Worm (Caenorhabditis elegans) whole organism, L4 larva: ENCODE results near the gene amdh-1.

Experiments
- F10B5.3 ChIP-seq: sonication (generic microtip); optimal IDR thresholded peaks from 2 replicates; lab custom pipeline; 2016; ENCODE audit warnings: mild to moderate bottlenecking, missing genetic modification characterization, missing compliant biosample characterization
- F26F4.8 ChIP-seq: fragments of 200-800 bp; sonication (Bioruptor generic); conservative IDR thresholded peaks from 2 replicates; pipeline ENCODE4 v1.3.6; 2022; ENCODE audit warnings: missing genetic modification characterization, missing compliant biosample characterization
- F37D6.2 ChIP-seq: sonication (generic microtip); optimal IDR thresholded peaks from 2 replicates; lab custom pipeline; 2016; ENCODE audit warnings: mild to moderate bottlenecking, missing genetic modification characterization, missing compliant biosample characterization
- T26A8.4 ChIP-seq: fragments of 200-800 bp; sonication (Bioruptor generic); IDR thresholded peaks from 2 replicates; pipeline ENCODE4 v1.3.6; 2022; ENCODE audit warnings: missing genetic modification characterization, missing compliant biosample characterization
- Y105C5A.15 ChIP-seq: fragments of 200-800 bp; sonication (Bioruptor generic); IDR thresholded peaks from 2 replicates; pipeline ENCODE4 v1.3.6; 2022; ENCODE audit warnings: missing genetic modification characterization, missing compliant biosample characterization
- Y5F2A.4 ChIP-seq: fragments of 200-800 bp; sonication (Bioruptor generic); optimal IDR thresholded peaks from 2 replicates; lab custom pipeline; 2018; ENCODE audit warnings: mild to moderate bottlenecking, missing genetic modification characterization, missing compliant biosample characterization
- Y75B8A.6 ChIP-seq: fragments of 200-800 bp; sonication (Bioruptor generic); IDR thresholded peaks from 2 replicates; pipeline ENCODE4 v1.3.6; 2022; ENCODE audit warnings: missing genetic modification reagents, missing genetic modification characterization, missing compliant biosample characterization
- aha-1 ChIP-seq: fragments of 150-350 bp; peaks from one replicate; lab custom pipeline; 2014; ENCODE audit warnings: missing biosample characterization, missing genetic modification characterization
- arid-1 ChIP-seq: fragments of 200-800 bp; sonication (Bioruptor generic); conservative IDR thresholded peaks from 2 replicates; pipeline ENCODE4 v1.3.6; 2022; ENCODE audit warnings: missing genetic modification reagents, missing genetic modification characterization, missing compliant biosample characterization
- ceh-28 ChIP-seq: fragments of 150-350 bp; optimal IDR thresholded peaks from 2 replicates; lab custom pipeline; 2014; ENCODE audit warnings: missing biosample characterization, missing genetic modification reagents, missing genetic modification characterization
- ceh-44 ChIP-seq: fragments of 200-800 bp; sonication (Bioruptor generic); IDR thresholded peaks from 2 replicates; pipeline ENCODE4 v1.3.6; 2022; ENCODE audit warnings: missing genetic modification reagents, missing genetic modification characterization, missing compliant biosample characterization
- ceh-62 ChIP-seq: sonication (generic microtip); optimal IDR thresholded peaks from 2 replicates; lab custom pipeline; 2017; ENCODE audit warnings: missing biosample characterization, missing genetic modification characterization
- ces-1 ChIP-seq: fragments of 150-350 bp; sonication (generic microtip); optimal IDR thresholded peaks from 4 replicates; lab custom pipeline; 2014; ENCODE audit warnings: missing biosample characterization, missing genetic modification reagents, missing genetic modification characterization
- daf-16 ChIP-seq, 3 experiments: sonication (generic microtip); optimal IDR thresholded peaks; 2 replicates each; lab custom pipeline; 2016 to 2017; ENCODE audit warnings: missing genetic modification characterization in 3 of 3, missing genetic modification reagents in 3 of 3, mild to moderate bottlenecking in 2 of 3, missing compliant biosample characterization in 2 of 3, missing biosample characterization in 1 of 3, moderate library complexity in 1 of 3
- dmd-6 ChIP-seq: fragments of 200-800 bp; sonication (Bioruptor generic); IDR thresholded peaks from 2 replicates; pipeline ENCODE4 v1.3.6; 2022; ENCODE audit warnings: missing genetic modification reagents, missing genetic modification characterization, missing compliant biosample characterization
- fkh-10 ChIP-seq: fragments of 150-350 bp; optimal IDR thresholded peaks from 2 replicates; lab custom pipeline; 2014; ENCODE audit warnings: missing biosample characterization, missing genetic modification reagents, missing genetic modification characterization
- fos-1 ChIP-seq: fragments of 150-350 bp; optimal IDR thresholded peaks from 2 replicates; lab custom pipeline; 2014; ENCODE audit warnings: missing biosample characterization, missing genetic modification characterization
- hmg-1.1 ChIP-seq: fragments of 200-800 bp; sonication (Bioruptor generic); IDR thresholded peaks from 2 replicates; pipeline ENCODE4 v1.3.6; 2022; ENCODE audit warnings: missing genetic modification reagents, missing genetic modification characterization, missing compliant biosample characterization
- jun-1 ChIP-seq: fragments of 150-350 bp; optimal IDR thresholded peaks from 2 replicates; lab custom pipeline; 2014; ENCODE audit warnings: missing biosample characterization, missing genetic modification reagents, missing genetic modification characterization
- lir-3 ChIP-seq: sonication (generic microtip); optimal IDR thresholded peaks from 2 replicates; lab custom pipeline; 2016; ENCODE audit warnings: mild to moderate bottlenecking, missing genetic modification characterization, missing compliant biosample characterization
- mdl-1 ChIP-seq, 2 experiments: fragments of 150-350 bp in 1 of 2; sonication (generic microtip) in 1 of 2; optimal IDR thresholded peaks; 2 replicates each; lab custom pipeline; 2014 to 2017; ENCODE audit warnings: missing biosample characterization in 2 of 2, missing genetic modification characterization in 2 of 2
- mep-1 ChIP-seq: fragments of 150-350 bp; sonication (generic microtip); optimal IDR thresholded peaks from 3 replicates; lab custom pipeline; 2014; ENCODE audit warnings: missing biosample characterization, missing genetic modification characterization
- nhr-102 ChIP-seq: sonication (generic microtip); optimal IDR thresholded peaks from 2 replicates; lab custom pipeline; 2016; ENCODE audit warnings: mild to moderate bottlenecking, missing genetic modification characterization, moderate library complexity, missing compliant biosample characterization
- nhr-111 ChIP-seq: fragments of 200-800 bp; sonication (Bioruptor generic); optimal IDR thresholded peaks from 2 replicates; lab custom pipeline; 2018; ENCODE audit warnings: mild to moderate bottlenecking, missing genetic modification characterization, missing compliant biosample characterization
- nhr-237 ChIP-seq: sonication (generic microtip); optimal IDR thresholded peaks from 2 replicates; lab custom pipeline; 2017; ENCODE audit warnings: missing biosample characterization, missing genetic modification characterization
- nhr-25 ChIP-seq: sonication (generic microtip); optimal IDR thresholded peaks from 2 replicates; lab custom pipeline; 2017; ENCODE audit warnings: missing genetic modification characterization, mild to moderate bottlenecking, missing compliant biosample characterization, antibody characterized with exemption, moderate library complexity, borderline replicate concordance; ENCODE audit not compliant: insufficient read depth
- nhr-28 ChIP-seq: fragments of 150-350 bp; optimal IDR thresholded peaks from 2 replicates; lab custom pipeline; 2014; ENCODE audit warnings: missing biosample characterization, missing genetic modification characterization
- nhr-42 ChIP-seq: fragments of 200-800 bp; sonication (Bioruptor generic); IDR thresholded peaks from 2 replicates; pipeline ENCODE4 v1.3.6; 2022; ENCODE audit warnings: missing genetic modification characterization, missing compliant biosample characterization
- nhr-48 ChIP-seq: sonication (generic microtip); optimal IDR thresholded peaks from 2 replicates; lab custom pipeline; 2016; ENCODE audit warnings: mild to moderate bottlenecking, missing genetic modification characterization, missing compliant biosample characterization
- nhr-76 ChIP-seq: fragments of 150-350 bp; optimal IDR thresholded peaks from 2 replicates; lab custom pipeline; 2014; ENCODE audit warnings: missing biosample characterization, missing genetic modification characterization
- pqm-1 ChIP-seq: sonication (generic microtip); optimal IDR thresholded peaks from 2 replicates; lab custom pipeline; 2017; ENCODE audit warnings: missing biosample characterization, missing genetic modification characterization
- rbr-2 ChIP-seq: sonication (generic microtip); optimal IDR thresholded peaks from 2 replicates; lab custom pipeline; 2016; ENCODE audit warnings: missing genotype, missing genetic modification characterization, missing compliant biosample characterization
- sdz-12 ChIP-seq: fragments of 200-800 bp; sonication (Bioruptor generic); optimal IDR thresholded peaks from 2 replicates; lab custom pipeline; 2018; ENCODE audit warnings: mild to moderate bottlenecking, missing genetic modification characterization, missing compliant biosample characterization
- set-16 ChIP-seq: fragments of 200-800 bp; sonication (Bioruptor generic); IDR thresholded peaks from 2 replicates; pipeline ENCODE4 v1.3.6; 2022; ENCODE audit warnings: missing genetic modification reagents, missing genetic modification characterization, missing compliant biosample characterization
- snpc-1.2 ChIP-seq: fragments of 200-800 bp; sonication (Bioruptor generic); IDR thresholded peaks from 2 replicates; pipeline ENCODE4 v1.3.6; 2022; ENCODE audit warnings: missing genetic modification reagents, missing genetic modification characterization, missing compliant biosample characterization
- snpc-4 ChIP-seq: fragments of 150-350 bp; optimal IDR thresholded peaks from 2 replicates; lab custom pipeline; 2014; ENCODE audit warnings: missing biosample characterization, missing genetic modification characterization
- tag-97 ChIP-seq: fragments of 200-800 bp; sonication (Bioruptor generic); IDR thresholded peaks from 2 replicates; pipeline ENCODE4 v1.3.6; 2022; ENCODE audit warnings: missing genetic modification characterization, missing compliant biosample characterization
- unc-62 ChIP-seq, 3 experiments: fragments of 150-350 bp in 1 of 3; sonication (generic microtip); optimal IDR thresholded peaks in 2 of 3; peaks in 1 of 3; 1 replicate in 1 of 3; 2 replicates in 2 of 3; lab custom pipeline; 2014 to 2017; ENCODE audit warnings: missing biosample characterization in 3 of 3, missing genetic modification characterization in 3 of 3, missing genetic modification reagents in 3 of 3, missing genotype in 1 of 3

The amdh-1 gene

ce11 chrIII:6265911-6266310, 14.3 kb downstream of the amdh-1 start, which contains the start of gene srg-6:
Gene srg-6, minus strand, starts transcription at chrIII:6266011.
- TF ChIP-seq set-16 (GFP tag; lab: Robert Waterston, UW) (no peak), dmd-6 (GFP tag; lab: Robert Waterston, UW) (no peak), hmg-1.1 (GFP tag; lab: Robert Waterston, UW) (no peak), mdl-1 (tag; optimal IDR thresholded peaks at IDR 0.05; lab: Kevin White, UChicago) (no peak), nhr-76 (tag; lab: Kevin White, UChicago) (no peak), Y5F2A.4 (GFP tag; lab: Kevin White, UChicago) (no peak), nhr-111 (no peak)

DNA sequence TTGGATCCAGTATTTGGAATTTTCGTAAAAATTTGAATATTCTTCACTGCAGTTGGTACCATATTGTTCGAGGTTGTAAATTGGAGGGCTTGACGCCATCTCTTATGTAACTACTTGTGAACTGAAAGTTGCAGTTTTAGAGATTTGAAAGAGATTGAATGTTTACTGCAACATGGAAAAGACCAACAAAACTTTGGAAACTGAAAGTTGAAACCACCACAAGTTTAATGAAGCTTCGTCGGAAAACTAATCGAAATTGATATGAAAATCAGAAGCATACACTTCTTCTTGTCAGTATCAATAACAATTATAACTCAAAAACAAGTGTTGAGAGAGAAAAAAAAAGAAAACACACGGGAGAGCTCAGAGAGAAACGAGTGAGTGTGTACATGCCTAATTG, 16.4 kb downstream of the amdh-1 start, which contains the start of gene srg-7:
TSS of gene srg-7 (minus strand) at position 101 of the 400 bp plus-strand sequence.
- TF ChIP-seq ceh-62 (tag; lab: Kevin White, UChicago): no peak
- no peak for TF ChIP-seq snpc-1.2 (GFP tag; lab: Robert Waterston, UW)
- TF ChIP-seq mep-1 (tag; lab: Kevin White, UChicago): no peak
- no peak for TF ChIP-seq F37D6.2 (tag; lab: Kevin White, UChicago)
- TF ChIP-seq T26A8.4 (GFP tag; lab: Robert Waterston, UW): no peak
- no peak for TF ChIP-seq arid-1 (GFP tag; lab: Robert Waterston, UW)
- no peak for TF ChIP-seq pqm-1
- no peak for TF ChIP-seq ceh-28 (tag; lab: Kevin White, UChicago)
- TF ChIP-seq sdz-12 (GFP tag; lab: Kevin White, UChicago): no peak
- TF ChIP-seq nhr-48 (tag; lab: Kevin White, UChicago): no peak
- no peak for TF ChIP-seq F26F4.8 (GFP tag; lab: Robert Waterston, UW)
- TF ChIP-seq fkh-10: no peak
- no peak for TF ChIP-seq nhr-76 (tag; lab: Kevin White, UChicago)
- TF ChIP-seq Y75B8A.6 (GFP tag; lab: Robert Waterston, UW): no peak

DNA sequence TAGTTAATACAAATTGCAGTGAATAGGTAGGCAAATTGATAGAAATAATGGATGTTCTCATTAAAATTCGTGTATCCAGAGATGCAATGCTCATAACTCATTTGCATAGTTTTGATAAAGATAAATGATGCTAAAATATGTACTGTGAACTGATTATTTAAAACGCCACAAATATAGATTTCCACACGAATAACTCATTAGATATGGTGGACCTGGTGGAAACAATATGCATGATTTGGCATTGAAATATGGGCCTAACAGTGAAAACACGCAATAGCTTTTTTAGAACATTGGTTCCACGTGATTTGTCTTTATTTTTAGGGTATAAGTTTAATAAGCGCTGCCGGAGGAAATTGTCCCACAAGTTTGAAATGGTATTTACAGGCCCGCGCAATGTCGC, 18.7 kb downstream of the amdh-1 start, which contains the start of gene srg-3:
TSS of gene srg-3 (minus strand) at position 101 of the 400 bp plus-strand sequence.
- TF ChIP-seq unc-62 (GFP tag; optimal IDR thresholded peaks at IDR 0.05 in 1 of 2; lab: Kevin White, UChicago) (peak in 1 of 2 experiments; percentile 47), unc-62 (tag; optimal IDR thresholded peaks at IDR 0.05; lab: Kevin White, UChicago) (no peak), nhr-102 (tag; lab: Kevin White, UChicago) (no peak), Y105C5A.15 (GFP tag; lab: Robert Waterston, UW) (no peak), aha-1 (peak; percentile 33), nhr-28 (tag; lab: Kevin White, UChicago) (no peak), tag-97 (GFP tag; lab: Robert Waterston, UW) (no peak)

ce11 chrIII:6272868-6273267, 21.3 kb downstream of the amdh-1 start, which contains the start of gene C18F10.2:
Gene C18F10.2, plus strand, starts transcription at chrIII:6273168.
- TF ChIP-seq nhr-42 (GFP tag; lab: Robert Waterston, UW) (no peak), nhr-237 (tag; lab: Kevin White, UChicago) (no peak), dmd-6 (GFP tag; lab: Robert Waterston, UW) (no peak), aha-1 (no peak), F10B5.3 (tag; lab: Kevin White, UChicago) (no peak), lir-3 (tag; lab: Kevin White, UChicago) (no peak), jun-1 (tag; lab: Kevin White, UChicago) (no peak), nhr-25 (tag; lab: Kevin White, UChicago) (no peak), fos-1 (tag; lab: Kevin White, UChicago) (no peak), rbr-2 (tag; lab: Kevin White, UChicago) (no peak), snpc-4 (tag; lab: Kevin White, UChicago) (no peak), ceh-44 (GFP tag; lab: Robert Waterston, UW) (no peak), nhr-111 (no peak), daf-16 (GFP tag; optimal IDR thresholded peaks at IDR 0.05; lab: Kevin White, UChicago) (no peak), daf-16 (tag; optimal IDR thresholded peaks at IDR 0.05; lab: Kevin White, UChicago) (no peak), ces-1 (GFP tag; lab: Kevin White, UChicago) (no peak)
